Worm (Caenorhabditis elegans) whole organism, late embryonic: ENCODE data around the gene spp-5.

Source experiments
- C38D4.7 ChIP-seq: fragments of 200-800 bp; sonication (Bioruptor generic); optimal IDR thresholded peaks from 2 replicates; lab custom pipeline; 2018; ENCODE audit warnings: mild to moderate bottlenecking, missing genetic modification characterization, moderate library complexity, missing compliant biosample characterization
- F13H6.1 ChIP-seq: sonication (generic microtip); optimal IDR thresholded peaks from 2 replicates; lab custom pipeline; 2016; ENCODE audit warnings: missing genetic modification characterization, missing compliant biosample characterization
- K02D7.2 ChIP-seq: sonication (generic microtip); optimal IDR thresholded peaks from 2 replicates; lab custom pipeline; 2017; ENCODE audit warnings: mild to moderate bottlenecking, missing genetic modification characterization, missing compliant biosample characterization
- K09A11.1 ChIP-seq: sonication (generic microtip); optimal IDR thresholded peaks from 2 replicates; lab custom pipeline; 2017; ENCODE audit warnings: antibody characterized with exemption, mild to moderate bottlenecking, missing genetic modification characterization, missing compliant biosample characterization; ENCODE audit not compliant: insufficient read depth
- T23F11.4 ChIP-seq: fragments of 200-800 bp; sonication (Bioruptor generic); optimal IDR thresholded peaks from 2 replicates; lab custom pipeline; 2018; ENCODE audit warnings: mild to moderate bottlenecking, missing genetic modification characterization, missing compliant biosample characterization
- ceh-14 ChIP-seq: sonication (generic microtip); optimal IDR thresholded peaks from 2 replicates; lab custom pipeline; 2016; ENCODE audit warnings: missing genotype, missing genetic modification characterization, missing compliant biosample characterization
- ceh-2 ChIP-seq: sonication (generic microtip); optimal IDR thresholded peaks from 2 replicates; lab custom pipeline; 2016; ENCODE audit warnings: missing genotype, missing genetic modification characterization, missing compliant biosample characterization
- ceh-31 ChIP-seq: sonication (generic microtip); optimal IDR thresholded peaks from 2 replicates; lab custom pipeline; 2016; ENCODE audit warnings: missing genetic modification characterization, missing compliant biosample characterization
- ceh-34 ChIP-seq: sonication (generic microtip); optimal IDR thresholded peaks from 2 replicates; lab custom pipeline; 2016; ENCODE audit warnings: mild to moderate bottlenecking, missing genetic modification characterization, missing compliant biosample characterization
- ceh-6 ChIP-seq: fragments of 200-800 bp; sonication (Bioruptor generic); optimal IDR thresholded peaks from 2 replicates; lab custom pipeline; 2018; ENCODE audit warnings: mild to moderate bottlenecking, missing genetic modification characterization, missing compliant biosample characterization
- ceh-9 ChIP-seq: sonication (generic microtip); optimal IDR thresholded peaks from 2 replicates; lab custom pipeline; 2016; ENCODE audit warnings: mild to moderate bottlenecking, missing genetic modification characterization, inconsistent platforms, missing compliant biosample characterization
- dve-1 ChIP-seq: sonication (generic microtip); optimal IDR thresholded peaks from 2 replicates; lab custom pipeline; 2017; ENCODE audit warnings: antibody characterized with exemption, mild to moderate bottlenecking, missing genetic modification characterization, missing compliant biosample characterization
- elt-4 ChIP-seq: sonication (generic microtip); optimal IDR thresholded peaks from 2 replicates; lab custom pipeline; 2016; ENCODE audit warnings: missing genetic modification characterization, missing compliant biosample characterization
- eyg-1 ChIP-seq: sonication (generic microtip); optimal IDR thresholded peaks from 2 replicates; lab custom pipeline; 2016; ENCODE audit warnings: missing genotype, missing genetic modification characterization, missing compliant biosample characterization
- fax-1 ChIP-seq: sonication (generic microtip); optimal IDR thresholded peaks from 2 replicates; lab custom pipeline; 2016; ENCODE audit warnings: missing genotype, missing genetic modification characterization, missing compliant biosample characterization
- fkh-6 ChIP-seq: sonication (generic microtip); optimal IDR thresholded peaks from 2 replicates; lab custom pipeline; 2016; ENCODE audit warnings: missing genetic modification characterization, missing compliant biosample characterization
- hlh-13 ChIP-seq: fragments of 200-800 bp; sonication (Bioruptor generic); optimal IDR thresholded peaks from 2 replicates; lab custom pipeline; 2018; ENCODE audit warnings: mild to moderate bottlenecking, missing genetic modification characterization, missing compliant biosample characterization
- hlh-15 ChIP-seq: sonication (generic microtip); optimal IDR thresholded peaks from 2 replicates; lab custom pipeline; 2016; ENCODE audit warnings: missing genetic modification characterization, missing compliant biosample characterization
- hlh-6 ChIP-seq: sonication (generic microtip); optimal IDR thresholded peaks from 2 replicates; lab custom pipeline; 2016; ENCODE audit warnings: missing genotype, missing genetic modification characterization, missing compliant biosample characterization
- hlh-8 ChIP-seq: sonication (generic microtip); optimal IDR thresholded peaks from 2 replicates; lab custom pipeline; 2016; ENCODE audit warnings: missing genotype, missing genetic modification characterization, missing compliant biosample characterization
- madf-2 ChIP-seq: sonication (generic microtip); optimal IDR thresholded peaks from 2 replicates; lab custom pipeline; 2017; ENCODE audit warnings: missing genetic modification characterization, missing compliant biosample characterization
- nhr-11 ChIP-seq: fragments of 150-350 bp; optimal IDR thresholded peaks from 2 replicates; lab custom pipeline; 2014; ENCODE audit warnings: missing biosample characterization, missing genetic modification characterization
- npax-4 ChIP-seq: sonication (generic microtip); optimal IDR thresholded peaks from 2 replicates; lab custom pipeline; 2016; ENCODE audit warnings: missing genetic modification characterization, missing compliant biosample characterization
- pag-3 ChIP-seq: sonication (generic microtip); optimal IDR thresholded peaks from 2 replicates; lab custom pipeline; 2016; ENCODE audit warnings: missing compliant biosample characterization, missing genetic modification characterization, borderline replicate concordance
- pha-2 ChIP-seq: sonication (generic microtip); optimal IDR thresholded peaks from 2 replicates; lab custom pipeline; 2017; ENCODE audit warnings: mild to moderate bottlenecking, missing genetic modification characterization, missing compliant biosample characterization
- pha-4 ChIP-seq: fragments of 150-350 bp; optimal IDR thresholded peaks from 2 replicates; lab custom pipeline; 2018; ENCODE audit warnings: missing biosample characterization, missing genetic modification reagents, missing genetic modification characterization
- ref-2 ChIP-seq: sonication (generic microtip); optimal IDR thresholded peaks from 2 replicates; lab custom pipeline; 2016; ENCODE audit warnings: missing genetic modification characterization, missing compliant biosample characterization
- sdc-2 ChIP-seq: sonication (generic microtip); optimal IDR thresholded peaks from 2 replicates; lab custom pipeline; 2016; ENCODE audit warnings: missing genotype, missing genetic modification characterization, missing compliant biosample characterization
- sox-4 ChIP-seq: sonication (generic microtip); optimal IDR thresholded peaks from 2 replicates; lab custom pipeline; 2017; ENCODE audit warnings: mild to moderate bottlenecking, missing genetic modification characterization, inconsistent platforms, missing compliant biosample characterization
- tbx-2 ChIP-seq: sonication (generic microtip); optimal IDR thresholded peaks from 2 replicates; lab custom pipeline; 2016; ENCODE audit warnings: missing genetic modification characterization, missing compliant biosample characterization
- ttx-3 ChIP-seq: sonication (generic microtip); optimal IDR thresholded peaks from 2 replicates; lab custom pipeline; 2016; ENCODE audit warnings: missing genetic modification reagents, missing genetic modification characterization, missing compliant biosample characterization
- unc-42 ChIP-seq: sonication (generic microtip); optimal IDR thresholded peaks from 2 replicates; lab custom pipeline; 2016; ENCODE audit warnings: missing genotype, missing genetic modification characterization, missing compliant biosample characterization
- unc-55 ChIP-seq: sonication (generic microtip); optimal IDR thresholded peaks from 2 replicates; lab custom pipeline; 2017; ENCODE audit warnings: missing biosample characterization, missing genetic modification reagents, missing genetic modification characterization
- zip-5 ChIP-seq: sonication (generic microtip); optimal IDR thresholded peaks from 2 replicates; lab custom pipeline; 2016; ENCODE audit warnings: missing genetic modification characterization, missing compliant biosample characterization
- ztf-16 ChIP-seq: sonication (generic microtip); optimal IDR thresholded peaks from 2 replicates; lab custom pipeline; 2017; ENCODE audit warnings: missing genetic modification characterization, missing compliant biosample characterization

spp-5 gene

DNA sequence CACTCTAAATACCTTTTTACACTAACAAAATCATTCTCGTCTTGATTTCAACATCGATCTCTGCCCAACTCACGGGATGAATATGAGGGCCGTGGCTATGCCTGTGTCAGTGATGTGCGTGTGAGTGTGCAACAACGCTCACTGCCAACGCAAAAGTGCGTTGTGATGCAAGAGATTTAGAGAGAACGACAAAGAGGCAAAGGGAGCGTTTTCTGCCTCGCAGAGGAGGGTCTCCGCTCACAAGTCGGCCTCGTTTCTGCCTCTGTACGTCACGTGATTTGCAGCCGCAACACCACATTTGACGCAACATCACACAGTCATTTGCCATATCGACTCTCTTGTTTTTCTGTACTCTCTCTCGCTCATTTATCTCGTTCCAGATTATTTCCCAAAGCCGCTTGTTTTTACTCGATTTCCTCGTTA, 14.2 kb upstream of the spp-5 start, which contains the start of gene epg-7 (continued):
- TF ChIP-seq F13H6.1 (tag; lab: Kevin White, UChicago) (peak; percentile 74), hlh-13 (GFP tag; lab: Kevin White, UChicago) (no peak), ztf-16 (tag; lab: Kevin White, UChicago) (no peak), dve-1 (peak; percentile 80), madf-2 (tag; lab: Kevin White, UChicago) (peak; percentile 51)

DNA sequence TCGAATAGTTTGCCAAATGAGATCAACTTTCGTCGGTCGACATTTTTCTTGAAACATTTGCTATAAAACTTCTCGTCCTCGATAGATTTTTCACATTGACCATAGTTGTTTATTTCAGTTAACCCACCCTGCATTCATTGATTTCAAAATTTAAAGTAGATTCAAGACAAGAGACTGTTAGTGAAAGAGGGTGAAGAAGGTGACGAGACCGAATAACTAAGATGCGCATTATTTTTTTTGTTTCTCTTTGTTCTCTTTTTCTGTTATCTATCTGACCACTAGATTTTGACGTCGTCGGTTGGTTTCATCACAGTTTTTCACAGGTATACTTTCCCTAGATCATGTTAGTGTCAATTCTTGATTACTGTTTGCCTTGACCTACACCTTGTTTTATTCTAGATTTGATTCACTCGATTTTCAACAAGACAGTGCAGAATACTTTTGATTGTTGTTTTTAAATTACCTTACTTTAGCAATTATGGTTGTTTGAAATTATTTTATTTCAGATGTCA, 10.6 kb upstream of the spp-5 start, which contains the start of gene ttr-30:
ttr-30 (plus strand) TSS at position 265 of the 512 bp plus-strand sequence.
- no peak for TF ChIP-seq sox-4 (tag; lab: Kevin White, UChicago)
- no peak for TF ChIP-seq ceh-31 (tag; lab: Kevin White, UChicago)
- TF ChIP-seq hlh-15 = no peak
- no peak for TF ChIP-seq T23F11.4 (GFP tag; lab: Kevin White, UChicago)
- TF ChIP-seq ceh-14 (tag; lab: Kevin White, UChicago) = no peak
- no peak for TF ChIP-seq eyg-1 (tag; lab: Kevin White, UChicago)
- TF ChIP-seq ttx-3 (tag; lab: Kevin White, UChicago) = no peak
- no peak for TF ChIP-seq hlh-6 (tag; lab: Kevin White, UChicago)
- TF ChIP-seq K09A11.1 = no peak
- TF ChIP-seq pha-2 = no peak
- TF ChIP-seq nhr-11 (tag; lab: Kevin White, UChicago) = no peak
- no peak for TF ChIP-seq ceh-2 (tag; lab: Kevin White, UChicago)
- TF ChIP-seq unc-55 (GFP tag; lab: Kevin White, UChicago) = no peak
- no peak for TF ChIP-seq ceh-34 (tag; lab: Kevin White, UChicago)
- TF ChIP-seq ceh-9 (tag; lab: Kevin White, UChicago) = no peak
- no peak for TF ChIP-seq fax-1 (tag; lab: Kevin White, UChicago)
- TF ChIP-seq F13H6.1 (tag; lab: Kevin White, UChicago) = no peak
- TF ChIP-seq elt-4 (tag; lab: Kevin White, UChicago) = no peak
- TF ChIP-seq K02D7.2 (tag; lab: Kevin White, UChicago) = no peak

DNA sequence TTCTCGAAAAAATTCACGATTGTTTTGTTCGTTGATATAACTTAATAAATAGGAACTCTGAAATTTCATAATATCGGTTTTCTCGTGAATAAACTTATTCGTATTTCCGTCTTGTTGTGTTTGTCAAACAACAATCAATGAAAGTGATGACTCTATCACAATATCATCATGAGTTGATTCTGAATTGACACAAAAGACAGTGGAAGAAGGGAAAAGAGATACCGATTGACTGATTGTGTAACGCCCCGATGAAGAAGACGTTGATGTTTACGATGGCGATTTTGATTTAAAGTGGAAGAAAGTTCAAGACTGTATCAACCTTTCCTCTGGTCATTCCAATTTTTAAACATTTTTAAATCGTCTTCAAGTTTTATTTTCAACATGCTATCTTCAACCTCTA, 9.4 kb upstream of the spp-5 start, which contains the start of gene ttr-59:
ttr-59 (plus strand) TSS at position 218 of the 400 bp plus-strand sequence.
- TF ChIP-seq sdc-2 = no peak
- no peak for TF ChIP-seq ref-2 (tag; lab: Kevin White, UChicago)
- no peak for TF ChIP-seq hlh-8 (tag; lab: Kevin White, UChicago)
- TF ChIP-seq npax-4 (tag; lab: Kevin White, UChicago) = no peak

DNA sequence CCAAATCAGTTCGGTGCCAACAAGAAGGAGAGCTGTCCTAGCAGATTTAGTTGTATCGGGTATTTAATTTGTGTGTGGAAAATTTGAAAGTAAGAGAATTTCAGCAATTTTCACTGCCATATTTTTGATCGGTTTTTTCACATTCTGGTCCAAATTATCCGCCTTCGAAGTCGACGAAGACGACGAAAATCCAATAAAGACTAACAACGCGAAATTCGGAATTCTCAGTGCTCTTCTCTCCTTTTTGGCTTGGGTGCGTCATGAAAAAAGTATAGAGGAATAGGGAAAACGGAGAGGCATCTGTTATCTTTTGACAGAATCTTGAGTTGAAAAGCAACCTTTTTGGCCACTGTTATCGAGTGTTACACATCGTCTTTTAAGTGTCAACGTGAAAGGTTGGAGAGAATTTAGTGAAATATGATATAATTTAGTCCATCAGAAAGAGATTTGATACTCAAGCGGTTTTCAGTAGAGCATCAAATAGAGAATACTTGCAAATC, 8.0 kb upstream of the spp-5 start:
- peak; percentile 76 for TF ChIP-seq unc-42
- no peak for TF ChIP-seq unc-55 (GFP tag; lab: Kevin White, UChicago)
- no peak for TF ChIP-seq pha-4 (tag; lab: Kevin White, UChicago)

DNA sequence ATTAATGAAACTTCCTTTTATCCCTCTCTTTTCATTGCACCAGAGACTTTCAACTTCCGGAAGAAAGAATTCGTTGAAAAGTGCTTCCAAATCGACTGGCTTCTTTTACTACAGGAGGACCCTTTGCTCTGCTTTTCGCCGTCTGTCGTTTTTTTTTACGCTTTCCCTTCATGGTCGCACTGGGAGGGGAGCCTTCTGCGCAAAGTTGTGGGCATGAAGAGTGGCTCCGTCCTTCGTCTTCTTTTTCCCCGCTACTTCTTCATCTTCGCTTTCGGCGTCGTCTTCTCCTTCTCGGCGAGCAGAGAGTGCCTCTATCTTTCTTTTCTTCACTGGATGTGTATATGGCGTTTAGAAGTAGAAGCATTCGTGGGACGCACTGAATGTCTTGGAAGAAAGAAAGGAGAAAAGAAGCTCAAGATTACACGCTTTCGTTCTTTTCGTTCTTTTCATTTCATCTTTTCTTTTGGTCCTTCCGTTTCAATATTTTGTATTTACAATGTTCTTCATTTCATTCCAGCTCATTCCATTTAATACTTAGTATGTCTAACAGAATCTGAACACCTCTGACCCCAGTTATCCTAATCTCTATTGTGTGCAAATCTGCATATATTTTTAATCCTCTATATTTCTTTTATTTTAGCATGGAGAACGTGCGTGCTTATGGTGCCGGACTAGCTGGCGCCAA, 7.0 kb upstream of the spp-5 start, which contains the start of gene sng-1:
sng-1 (plus strand) TSS at position 635 of the 685 bp plus-strand sequence.
- no peak for TF ChIP-seq zip-5 (tag; lab: Kevin White, UChicago)
- no peak for TF ChIP-seq pag-3
- no peak for TF ChIP-seq C38D4.7 (GFP tag; lab: Kevin White, UChicago)
- no peak for TF ChIP-seq ceh-6 (GFP tag; lab: Kevin White, UChicago)
- no peak for TF ChIP-seq fax-1 (tag; lab: Kevin White, UChicago)
- TF ChIP-seq tbx-2 = no peak
- no peak for TF ChIP-seq K02D7.2 (tag; lab: Kevin White, UChicago)
- TF ChIP-seq fkh-6 = no peak
- peak; percentile 16 for TF ChIP-seq ceh-14 (tag; lab: Kevin White, UChicago)
- TF ChIP-seq T23F11.4 (GFP tag; lab: Kevin White, UChicago) = no peak
- TF ChIP-seq ceh-31 (tag; lab: Kevin White, UChicago) = peak; percentile 19
